Worm (Caenorhabditis elegans) whole organism, late embryonic: Measurements from ENCODE around the gene F09E5.16.
A peak's percentile ranks its signal among the peaks of the same experiment; 100 is the strongest.

ENCODE experiments used
- C08G9.2 ChIP-seq: sonication (generic microtip); optimal IDR thresholded peaks from 2 replicates; lab custom pipeline; 2016; ENCODE audit warnings: mild to moderate bottlenecking, missing genetic modification characterization, moderate library complexity, missing compliant biosample characterization
- C38D4.7 ChIP-seq: fragments of 200-800 bp; sonication (Bioruptor generic); optimal IDR thresholded peaks from 2 replicates; lab custom pipeline; 2018; ENCODE audit warnings: mild to moderate bottlenecking, missing genetic modification characterization, moderate library complexity, missing compliant biosample characterization
- K02D7.2 ChIP-seq: sonication (generic microtip); optimal IDR thresholded peaks from 2 replicates; lab custom pipeline; 2017; ENCODE audit warnings: mild to moderate bottlenecking, missing genetic modification characterization, missing compliant biosample characterization
- Y22D7AL.16 ChIP-seq: sonication (generic microtip); optimal IDR thresholded peaks from 2 replicates; lab custom pipeline; 2016; ENCODE audit warnings: missing genetic modification characterization, missing compliant biosample characterization
- ahr-1 ChIP-seq: sonication (generic microtip); optimal IDR thresholded peaks from 2 replicates; lab custom pipeline; 2016; ENCODE audit warnings: missing genetic modification characterization, missing compliant biosample characterization
- ceh-14 ChIP-seq: sonication (generic microtip); optimal IDR thresholded peaks from 2 replicates; lab custom pipeline; 2016; ENCODE audit warnings: missing genotype, missing genetic modification characterization, missing compliant biosample characterization
- ceh-18 ChIP-seq: sonication (generic microtip); optimal IDR thresholded peaks from 2 replicates; lab custom pipeline; 2016; ENCODE audit warnings: missing genetic modification characterization, missing compliant biosample characterization
- ceh-2 ChIP-seq: sonication (generic microtip); optimal IDR thresholded peaks from 2 replicates; lab custom pipeline; 2016; ENCODE audit warnings: missing genotype, missing genetic modification characterization, missing compliant biosample characterization
- ceh-22 ChIP-seq: sonication (generic microtip); optimal IDR thresholded peaks from 2 replicates; lab custom pipeline; 2017; ENCODE audit warnings: missing biosample characterization, missing genetic modification characterization
- ceh-31 ChIP-seq: sonication (generic microtip); optimal IDR thresholded peaks from 2 replicates; lab custom pipeline; 2016; ENCODE audit warnings: missing genetic modification characterization, missing compliant biosample characterization
- ceh-45 ChIP-seq: fragments of 200-800 bp; sonication (Bioruptor generic); IDR thresholded peaks from 2 replicates; pipeline ENCODE4 v1.3.6; 2022; ENCODE audit warnings: missing genetic modification reagents, missing genetic modification characterization, missing compliant biosample characterization
- ceh-48 ChIP-seq: sonication (generic microtip); optimal IDR thresholded peaks from 2 replicates; lab custom pipeline; 2016; ENCODE audit warnings: missing genetic modification characterization, inconsistent platforms, missing compliant biosample characterization
- ceh-9 ChIP-seq: sonication (generic microtip); optimal IDR thresholded peaks from 2 replicates; lab custom pipeline; 2016; ENCODE audit warnings: mild to moderate bottlenecking, missing genetic modification characterization, inconsistent platforms, missing compliant biosample characterization
- dmd-4 ChIP-seq: sonication (generic microtip); optimal IDR thresholded peaks from 2 replicates; lab custom pipeline; 2016; ENCODE audit warnings: borderline replicate concordance, missing genetic modification characterization, missing compliant biosample characterization
- elt-2 ChIP-seq: sonication (generic microtip); optimal IDR thresholded peaks from 2 replicates; lab custom pipeline; 2016; ENCODE audit warnings: missing genetic modification reagents, missing genetic modification characterization, missing compliant biosample characterization
- elt-4 ChIP-seq: sonication (generic microtip); optimal IDR thresholded peaks from 2 replicates; lab custom pipeline; 2016; ENCODE audit warnings: missing genetic modification characterization, missing compliant biosample characterization
- ets-4 ChIP-seq: sonication (generic microtip); optimal IDR thresholded peaks from 2 replicates; lab custom pipeline; 2016; ENCODE audit warnings: missing genetic modification characterization, missing compliant biosample characterization
- eyg-1 ChIP-seq: sonication (generic microtip); optimal IDR thresholded peaks from 2 replicates; lab custom pipeline; 2016; ENCODE audit warnings: missing genotype, missing genetic modification characterization, missing compliant biosample characterization
- fax-1 ChIP-seq: sonication (generic microtip); optimal IDR thresholded peaks from 2 replicates; lab custom pipeline; 2016; ENCODE audit warnings: missing genotype, missing genetic modification characterization, missing compliant biosample characterization
- fkh-10 ChIP-seq: fragments of 150-350 bp; optimal IDR thresholded peaks from 2 replicates; lab custom pipeline; 2014; ENCODE audit warnings: missing biosample characterization, missing genetic modification reagents, missing genetic modification characterization
- fkh-6 ChIP-seq: sonication (generic microtip); optimal IDR thresholded peaks from 2 replicates; lab custom pipeline; 2016; ENCODE audit warnings: missing genetic modification characterization, missing compliant biosample characterization
- gmeb-2 ChIP-seq: sonication (generic microtip); optimal IDR thresholded peaks from 2 replicates; lab custom pipeline; 2016; ENCODE audit warnings: missing genetic modification characterization, inconsistent platforms, missing compliant biosample characterization
- hlh-13 ChIP-seq: fragments of 200-800 bp; sonication (Bioruptor generic); optimal IDR thresholded peaks from 2 replicates; lab custom pipeline; 2018; ENCODE audit warnings: mild to moderate bottlenecking, missing genetic modification characterization, missing compliant biosample characterization
- hlh-8 ChIP-seq: sonication (generic microtip); optimal IDR thresholded peaks from 2 replicates; lab custom pipeline; 2016; ENCODE audit warnings: missing genotype, missing genetic modification characterization, missing compliant biosample characterization
- lim-6 ChIP-seq: sonication (generic microtip); optimal IDR thresholded peaks from 2 replicates; lab custom pipeline; 2016; ENCODE audit warnings: missing genetic modification characterization, missing compliant biosample characterization
- lin-11 ChIP-seq: fragments of 200-800 bp; sonication (Bioruptor generic); optimal IDR thresholded peaks from 2 replicates; lab custom pipeline; 2018; ENCODE audit warnings: mild to moderate bottlenecking, missing genetic modification characterization, missing compliant biosample characterization
- madf-2 ChIP-seq: sonication (generic microtip); optimal IDR thresholded peaks from 2 replicates; lab custom pipeline; 2017; ENCODE audit warnings: missing genetic modification characterization, missing compliant biosample characterization
- nfya-1 ChIP-seq: sonication (generic microtip); optimal IDR thresholded peaks from 2 replicates; lab custom pipeline; 2017; ENCODE audit warnings: missing genetic modification characterization, mild to moderate bottlenecking, missing compliant biosample characterization, antibody characterized with exemption, moderate library complexity
- nhr-11 ChIP-seq: fragments of 150-350 bp; optimal IDR thresholded peaks from 2 replicates; lab custom pipeline; 2014; ENCODE audit warnings: missing biosample characterization, missing genetic modification characterization
- npax-4 ChIP-seq: sonication (generic microtip); optimal IDR thresholded peaks from 2 replicates; lab custom pipeline; 2016; ENCODE audit warnings: missing genetic modification characterization, missing compliant biosample characterization
- odd-2 ChIP-seq: sonication (generic microtip); optimal IDR thresholded peaks from 2 replicates; lab custom pipeline; 2017; ENCODE audit warnings: antibody characterized with exemption, mild to moderate bottlenecking, missing genetic modification characterization, missing compliant biosample characterization
- pag-3 ChIP-seq: sonication (generic microtip); optimal IDR thresholded peaks from 2 replicates; lab custom pipeline; 2016; ENCODE audit warnings: missing compliant biosample characterization, missing genetic modification characterization, borderline replicate concordance
- pha-2 ChIP-seq: sonication (generic microtip); optimal IDR thresholded peaks from 2 replicates; lab custom pipeline; 2017; ENCODE audit warnings: mild to moderate bottlenecking, missing genetic modification characterization, missing compliant biosample characterization
- pha-4 ChIP-seq: fragments of 150-350 bp; optimal IDR thresholded peaks from 2 replicates; lab custom pipeline; 2018; ENCODE audit warnings: missing biosample characterization, missing genetic modification reagents, missing genetic modification characterization
- ref-2 ChIP-seq: sonication (generic microtip); optimal IDR thresholded peaks from 2 replicates; lab custom pipeline; 2016; ENCODE audit warnings: missing genetic modification characterization, missing compliant biosample characterization
- rnt-1 ChIP-seq: sonication (generic microtip); optimal IDR thresholded peaks from 2 replicates; lab custom pipeline; 2016; ENCODE audit warnings: missing genetic modification characterization, missing compliant biosample characterization
- tbx-2 ChIP-seq: sonication (generic microtip); optimal IDR thresholded peaks from 2 replicates; lab custom pipeline; 2016; ENCODE audit warnings: missing genetic modification characterization, missing compliant biosample characterization
- ttx-3 ChIP-seq: sonication (generic microtip); optimal IDR thresholded peaks from 2 replicates; lab custom pipeline; 2016; ENCODE audit warnings: missing genetic modification reagents, missing genetic modification characterization, missing compliant biosample characterization
- unc-3 ChIP-seq, 2 experiments: fragments of 200-800 bp in 1 of 2; sonication (Bioruptor generic) in 1 of 2; sonication (generic microtip) in 1 of 2; conservative IDR thresholded peaks in 1 of 2; optimal IDR thresholded peaks in 1 of 2; 2 replicates each; pipeline versions ENCODE4 v1.3.6 to Lab custom; 2016 to 2022; ENCODE audit warnings: missing compliant biosample characterization in 2 of 2, missing genetic modification characterization in 2 of 2, missing genetic modification reagents in 1 of 2
- unc-42 ChIP-seq: sonication (generic microtip); optimal IDR thresholded peaks from 2 replicates; lab custom pipeline; 2016; ENCODE audit warnings: missing genotype, missing genetic modification characterization, missing compliant biosample characterization
- unc-55 ChIP-seq: sonication (generic microtip); optimal IDR thresholded peaks from 2 replicates; lab custom pipeline; 2017; ENCODE audit warnings: missing biosample characterization, missing genetic modification reagents, missing genetic modification characterization
- unc-86 ChIP-seq: sonication (generic microtip); optimal IDR thresholded peaks from 2 replicates; lab custom pipeline; 2016; ENCODE audit warnings: missing genetic modification characterization, missing compliant biosample characterization
- zip-5 ChIP-seq: sonication (generic microtip); optimal IDR thresholded peaks from 2 replicates; lab custom pipeline; 2016; ENCODE audit warnings: missing genetic modification characterization, missing compliant biosample characterization

The F09E5.16 gene

DNA sequence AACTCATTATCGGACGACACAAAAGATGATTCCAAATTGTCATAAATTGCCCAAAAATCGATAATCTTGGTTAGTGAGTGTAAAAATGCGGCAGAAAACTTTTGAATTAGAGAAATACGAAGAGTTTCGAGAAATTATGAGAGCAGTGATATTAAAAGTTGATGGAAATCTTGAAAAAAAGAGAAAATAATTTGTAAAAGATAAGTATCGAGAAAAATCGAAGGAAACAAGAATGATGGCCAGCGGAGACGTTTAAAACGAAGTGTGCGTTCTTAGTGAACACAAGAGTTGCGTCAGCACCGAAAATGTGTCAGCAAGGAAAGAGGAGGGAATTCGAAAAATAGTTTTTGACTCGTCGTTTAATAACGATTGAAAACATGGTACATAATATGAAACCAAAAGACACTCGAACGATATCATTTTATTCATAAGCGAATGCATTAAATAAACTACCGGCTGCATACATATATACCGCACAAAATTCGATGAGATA lies 24.3 kb upstream of the F09E5.16 start, which contains the start of gene ndx-6 (continued):
- no peak for TF ChIP-seq zip-5
- no peak for TF ChIP-seq fkh-10 (GFP tag; lab: Kevin White, UChicago)
- no peak for TF ChIP-seq unc-3 (GFP tag; conservative IDR thresholded peaks at IDR 0.05; lab: Robert Waterston, UW)
- TF ChIP-seq unc-3 (tag; optimal IDR thresholded peaks at IDR 0.05; lab: Kevin White, UChicago): peak; percentile 58
- no peak for TF ChIP-seq nhr-11 (tag; lab: Kevin White, UChicago)
- peak; percentile 71 for TF ChIP-seq tbx-2 (tag; lab: Kevin White, UChicago)
- no peak for TF ChIP-seq Y22D7AL.16
- no peak for TF ChIP-seq madf-2 (tag; lab: Kevin White, UChicago)
- peak; percentile 14 for TF ChIP-seq C08G9.2 (tag; lab: Kevin White, UChicago)
- no peak for TF ChIP-seq ceh-22 (tag; lab: Kevin White, UChicago)
- no peak for TF ChIP-seq K02D7.2 (tag; lab: Kevin White, UChicago)
- TF ChIP-seq lin-11 (tag; lab: Kevin White, UChicago): no peak
- peak; percentile 16 for TF ChIP-seq ets-4 (tag; lab: Kevin White, UChicago)
- peak; percentile 91 for TF ChIP-seq elt-2 (tag; lab: Kevin White, UChicago)
- no peak for TF ChIP-seq pag-3 (tag; lab: Kevin White, UChicago)
- TF ChIP-seq npax-4: no peak
- TF ChIP-seq gmeb-2 (tag; lab: Kevin White, UChicago): no peak
- TF ChIP-seq ahr-1 (tag; lab: Kevin White, UChicago): no peak
- no peak for TF ChIP-seq unc-55 (GFP tag; lab: Kevin White, UChicago)
- TF ChIP-seq hlh-13: no peak
- TF ChIP-seq elt-4 (tag; lab: Kevin White, UChicago): no peak
- TF ChIP-seq ceh-18: peak; percentile 60
- TF ChIP-seq ceh-31 (tag; lab: Kevin White, UChicago): peak; percentile 78
- TF ChIP-seq fax-1 (tag; lab: Kevin White, UChicago): no peak
- no peak for TF ChIP-seq pha-4 (tag; lab: Kevin White, UChicago)
- TF ChIP-seq ceh-9 (tag; lab: Kevin White, UChicago): no peak
- TF ChIP-seq unc-86 (tag; lab: Kevin White, UChicago): peak; percentile 43
- TF ChIP-seq rnt-1: peak; percentile 43
- TF ChIP-seq hlh-8: peak; percentile 10
- peak; percentile 46 for TF ChIP-seq ceh-48
- TF ChIP-seq ceh-14 (tag; lab: Kevin White, UChicago): no peak
- peak; percentile 44 for TF ChIP-seq unc-42
- no peak for TF ChIP-seq odd-2 (tag; lab: Kevin White, UChicago)
- no peak for TF ChIP-seq ceh-2
- TF ChIP-seq lim-6 (tag; lab: Kevin White, UChicago): no peak
- TF ChIP-seq C38D4.7 (GFP tag; lab: Kevin White, UChicago): peak; percentile 16

- TF ChIP-seq C38D4.7 (GFP tag; lab: Kevin White, UChicago) (no peak), fkh-6 (tag; lab: Kevin White, UChicago) (no peak), pha-2 (tag; lab: Kevin White, UChicago) (no peak), nhr-11 (tag; lab: Kevin White, UChicago) (no peak), eyg-1 (tag; lab: Kevin White, UChicago) (no peak)
- TF ChIP-seq, all 69 proteins: peak for 0
Measured at ce11 chrII:5388786-5389421, 23.4 kb upstream of the F09E5.16 start, which contains the start of gene rsp-4. Gene rsp-4 (minus strand): TSS chrII:5388836.

DNA sequence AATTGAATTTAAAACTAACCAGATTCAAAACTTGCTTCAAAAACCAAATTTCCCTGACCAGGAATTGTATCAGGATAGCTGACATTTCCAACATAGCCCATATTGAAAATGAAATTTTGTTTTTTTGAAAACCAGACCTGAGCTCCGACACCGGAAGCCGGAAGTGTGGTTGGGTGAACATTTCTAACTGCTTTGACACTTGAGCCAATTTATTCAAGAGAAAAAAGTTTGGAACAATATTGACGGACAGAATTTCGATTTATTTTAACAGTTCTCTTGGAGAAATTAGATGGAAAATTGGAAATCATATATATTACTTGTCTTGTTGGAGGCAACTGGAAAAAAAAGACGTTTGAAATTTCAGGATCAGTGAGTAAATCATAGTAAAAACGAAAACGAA lies 21.7 kb upstream of the F09E5.16 start, which contains the start of gene ccpp-6:
ccpp-6 (minus strand) TSS at position 101 of the 400 bp plus-strand sequence.
- TF ChIP-seq ceh-45 (GFP tag; lab: Robert Waterston, UW) (no peak), dmd-4 (tag; lab: Kevin White, UChicago) (no peak), ttx-3 (tag; lab: Kevin White, UChicago) (no peak), nfya-1 (tag; lab: Kevin White, UChicago) (no peak), ref-2 (tag; lab: Kevin White, UChicago) (no peak)
